Worm (Caenorhabditis elegans): ENCODE measurements around the gene fbxb-59.

Gene fbxb-59

ce11 chrV:20201316-20201715 lies 4.7 kb downstream of the fbxb-59 start, which contains the start of gene fbxa-114:
Gene fbxa-114 (plus strand): TSS chrV:20201616.
- TF ChIP-seq W03F9.2 (tag; optimal IDR thresholded peaks at IDR 0.05) (no peak), dao-5 (tag; optimal IDR thresholded peaks at IDR 0.05) (no peak), him-1 (tag; optimal IDR thresholded peaks at IDR 0.05) (no peak)

ce11 chrV:20199658-20200057 lies 6.3 kb downstream of the fbxb-59 start:
- no peak for TF ChIP-seq W03F9.2 (tag; optimal IDR thresholded peaks at IDR 0.05)

ce11 chrV:20198954-20199353 lies 7.0 kb downstream of the fbxb-59 start, which contains the start of gene fog-2:
Gene fog-2 (plus strand): TSS chrV:20199254.
- no peak for TF ChIP-seq him-1 (tag; optimal IDR thresholded peaks at IDR 0.05)
- TF ChIP-seq dao-5 (tag; optimal IDR thresholded peaks at IDR 0.05) = no peak
- TF ChIP-seq W03F9.2 (tag; optimal IDR thresholded peaks at IDR 0.05) = no peak

ce11 chrV:20196671-20197070 lies 9.3 kb downstream of the fbxb-59 start, which contains the start of gene ftr-1:
Gene ftr-1 (plus strand): TSS chrV:20196971.
- no peak for TF ChIP-seq him-1 (tag; optimal IDR thresholded peaks at IDR 0.05)
- no peak for TF ChIP-seq dao-5 (tag; optimal IDR thresholded peaks at IDR 0.05)
- no peak for TF ChIP-seq W03F9.2 (tag; optimal IDR thresholded peaks at IDR 0.05)

- TF ChIP-seq him-1 (tag; optimal IDR thresholded peaks at IDR 0.05) = no peak
- no peak for TF ChIP-seq dao-5 (tag; optimal IDR thresholded peaks at IDR 0.05)
- no peak for TF ChIP-seq W03F9.2 (tag; optimal IDR thresholded peaks at IDR 0.05)
Measured at ce11 chrV:20195451-20196036, 10.4 kb downstream of the fbxb-59 start, which contains the start of the genes srh-217 and Y113G7B.28. Gene srh-217 (minus strand): TSS chrV:20195551. Gene Y113G7B.28 (plus strand): TSS chrV:20195986.

ce11 chrV:20192102-20192880 lies 13.7 kb downstream of the fbxb-59 start, which contains the start of the genes fbxa-115 and Y113G7B.27:
Gene fbxa-115 (minus strand): TSS chrV:20192152.
Gene Y113G7B.27 (plus strand): TSS chrV:20192830.
- no peak for TF ChIP-seq dao-5 (tag; optimal IDR thresholded peaks at IDR 0.05)
- no peak for TF ChIP-seq him-1 (tag; optimal IDR thresholded peaks at IDR 0.05)
- TF ChIP-seq W03F9.2 (tag; optimal IDR thresholded peaks at IDR 0.05) = no peak

ce11 chrV:20188790-20189189 lies 17.2 kb downstream of the fbxb-59 start, which contains the start of gene fbxa-116:
Gene fbxa-116 (minus strand): TSS chrV:20188890.
- no peak for TF ChIP-seq him-1 (tag; optimal IDR thresholded peaks at IDR 0.05)
- TF ChIP-seq W03F9.2 (tag; optimal IDR thresholded peaks at IDR 0.05) = no peak
- no peak for TF ChIP-seq dao-5 (tag; optimal IDR thresholded peaks at IDR 0.05)

- TF ChIP-seq him-1 (tag; optimal IDR thresholded peaks at IDR 0.05) (no peak), W03F9.2 (tag; optimal IDR thresholded peaks at IDR 0.05) (no peak), dao-5 (tag; optimal IDR thresholded peaks at IDR 0.05) (no peak)
Measured at ce11 chrV:20186579-20186978, 19.4 kb downstream of the fbxb-59 start, which contains the start of gene srz-16. Gene srz-16 (minus strand): TSS chrV:20186679.

- TF ChIP-seq W03F9.2 (tag; optimal IDR thresholded peaks at IDR 0.05) (no peak), him-1 (tag; optimal IDR thresholded peaks at IDR 0.05) (no peak), dao-5 (tag; optimal IDR thresholded peaks at IDR 0.05) (no peak)
Measured at ce11 chrV:20182311-20182710, 23.7 kb downstream of the fbxb-59 start.

ce11 chrV:20171941-20172340 lies 34.0 kb downstream of the fbxb-59 start, which contains the start of gene srw-39:
Gene srw-39 (minus strand): TSS chrV:20172041.
- TF ChIP-seq W03F9.2 (tag; optimal IDR thresholded peaks at IDR 0.05) (no peak), him-1 (tag; optimal IDR thresholded peaks at IDR 0.05) (no peak)

ce11 chrV:20165808-20166207 lies 40.2 kb downstream of the fbxb-59 start:
- TF ChIP-seq dao-5 (tag; optimal IDR thresholded peaks at IDR 0.05) (no peak), W03F9.2 (tag; optimal IDR thresholded peaks at IDR 0.05) (no peak), him-1 (tag; optimal IDR thresholded peaks at IDR 0.05) (no peak)

- TF ChIP-seq him-1 (tag; optimal IDR thresholded peaks at IDR 0.05) = no peak
- TF ChIP-seq dao-5 (tag; optimal IDR thresholded peaks at IDR 0.05) = no peak
- TF ChIP-seq W03F9.2 (tag; optimal IDR thresholded peaks at IDR 0.05) = no peak
Measured at ce11 chrV:20164059-20164892, 41.7 kb downstream of the fbxb-59 start, which contains the start of gene F19B2.5. Gene F19B2.5 (minus strand): TSS chrV:20164165.

ce11 chrV:20163105-20163449 lies 42.9 kb downstream of the fbxb-59 start:
- TF ChIP-seq W03F9.2 (tag; optimal IDR thresholded peaks at IDR 0.05) = no peak
- no peak for TF ChIP-seq him-1 (tag; optimal IDR thresholded peaks at IDR 0.05)
- no peak for TF ChIP-seq dao-5 (tag; optimal IDR thresholded peaks at IDR 0.05)
